Worm (Caenorhabditis elegans) whole organism, L3 larva: ENCODE results near the gene pwp-1.

Experiments used
- ZK546.5 ChIP-seq: sonication (generic microtip); optimal IDR thresholded peaks from 2 replicates; lab custom pipeline; 2017; ENCODE audit warnings: missing biosample characterization, missing genetic modification characterization
- ama-1 ChIP-seq: fragments of 150-350 bp; optimal IDR thresholded peaks from 2 replicates; lab custom pipeline; 2018
- ceh-16 ChIP-seq: sonication (generic microtip); optimal IDR thresholded peaks from 2 replicates; lab custom pipeline; 2017; ENCODE audit warnings: missing biosample characterization, missing genetic modification characterization
- daf-12 ChIP-seq: fragments of 150-350 bp; optimal IDR thresholded peaks from 2 replicates; lab custom pipeline; 2014; ENCODE audit warnings: missing biosample characterization, missing genetic modification reagents, missing genetic modification characterization
- egl-5 ChIP-seq: fragments of 150-350 bp; optimal IDR thresholded peaks from 2 replicates; lab custom pipeline; 2017; ENCODE audit warnings: missing biosample characterization, missing genetic modification reagents, missing genetic modification characterization, inconsistent platforms
- elt-1 ChIP-seq: fragments of 150-350 bp; optimal IDR thresholded peaks from 2 replicates; lab custom pipeline; 2014; ENCODE audit warnings: missing biosample characterization, missing genetic modification characterization
- elt-3 ChIP-seq, 3 experiments: fragments of 150-350 bp in 1 of 3; sonication (generic microtip) in 2 of 3; optimal IDR thresholded peaks; 2 replicates in 2 of 3; 4 replicates in 1 of 3; lab custom pipeline; 2014 to 2017; ENCODE audit warnings: missing biosample characterization in 3 of 3, missing genetic modification characterization in 3 of 3
- eor-1 ChIP-seq, 2 experiments: fragments of 150-350 bp; optimal IDR thresholded peaks; 2 replicates each; lab custom pipeline; 2014 to 2018; ENCODE audit warnings: missing biosample characterization in 2 of 2, missing genetic modification characterization in 2 of 2
- fkh-10 ChIP-seq: sonication (generic microtip); optimal IDR thresholded peaks from 2 replicates; lab custom pipeline; 2017; ENCODE audit warnings: missing biosample characterization, missing genetic modification reagents, missing genetic modification characterization
- fos-1 ChIP-seq: fragments of 150-350 bp; optimal IDR thresholded peaks from 2 replicates; lab custom pipeline; 2014; ENCODE audit warnings: missing biosample characterization, missing genetic modification characterization
- lin-39 ChIP-seq: fragments of 150-350 bp; optimal IDR thresholded peaks from 2 replicates; lab custom pipeline; 2018; ENCODE audit warnings: missing biosample characterization, missing genetic modification reagents, missing genetic modification characterization
- mdl-1 ChIP-seq: fragments of 150-350 bp; optimal IDR thresholded peaks from 2 replicates; lab custom pipeline; 2014; ENCODE audit warnings: missing biosample characterization, missing genetic modification characterization
- nfya-1 ChIP-seq: sonication (generic microtip); optimal IDR thresholded peaks from 2 replicates; lab custom pipeline; 2017; ENCODE audit warnings: missing genetic modification characterization, mild to moderate bottlenecking, missing compliant biosample characterization, antibody characterized with exemption, moderate library complexity; ENCODE audit not compliant: insufficient read depth
- nhr-12 ChIP-seq: fragments of 150-350 bp; optimal IDR thresholded peaks from 2 replicates; lab custom pipeline; 2014; ENCODE audit warnings: missing biosample characterization, missing genetic modification characterization
- nhr-28 ChIP-seq: fragments of 150-350 bp; optimal IDR thresholded peaks from 2 replicates; lab custom pipeline; 2014; ENCODE audit warnings: missing biosample characterization, missing genetic modification characterization
- pqm-1 ChIP-seq: fragments of 150-350 bp; optimal IDR thresholded peaks from 2 replicates; lab custom pipeline; 2017; ENCODE audit warnings: missing biosample characterization, missing genetic modification characterization, inconsistent platforms
- skn-1 ChIP-seq: fragments of 150-350 bp; optimal IDR thresholded peaks from 2 replicates; lab custom pipeline; 2014; ENCODE audit warnings: missing biosample characterization, missing genetic modification characterization
- unc-39 ChIP-seq: sonication (generic microtip); optimal IDR thresholded peaks from 4 replicates; lab custom pipeline; 2017; ENCODE audit warnings: missing biosample characterization, missing genetic modification characterization
- unc-62 ChIP-seq: fragments of 150-350 bp; sonication (generic microtip); optimal IDR thresholded peaks from 4 replicates; lab custom pipeline; 2014; ENCODE audit warnings: missing biosample characterization, missing genetic modification reagents, missing genetic modification characterization

pwp-1 gene

DNA sequence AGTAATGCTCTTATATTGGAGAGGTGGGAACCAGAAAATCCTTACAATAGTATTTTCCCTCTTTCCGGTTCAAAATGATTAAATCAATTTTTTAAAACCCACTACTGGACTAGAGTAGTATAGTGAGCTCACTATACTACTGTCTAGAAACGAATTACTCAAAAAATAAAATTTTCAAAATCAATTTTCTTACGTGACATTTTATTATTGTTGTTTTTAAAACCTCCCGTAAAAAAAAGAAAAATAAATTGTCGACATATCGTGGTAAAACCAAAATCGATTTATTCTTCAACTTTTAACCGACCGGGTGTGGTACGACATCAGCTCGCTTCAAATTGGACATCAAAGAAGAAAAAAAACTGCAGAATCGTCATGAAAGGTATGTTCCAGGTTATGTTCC, 46.9 kb downstream of the pwp-1 start, which contains the start of gene F58D2.2:
F58D2.2 (plus strand) TSS at position 301 of the 400 bp plus-strand sequence.
- TF ChIP-seq elt-3 (tag; optimal IDR thresholded peaks at IDR 0.05; lab: Kevin White, UChicago) (no peak), unc-62 (no peak), unc-39 (tag; lab: Kevin White, UChicago) (no peak), fkh-10 (GFP tag; lab: Kevin White, UChicago) (no peak), skn-1 (tag; lab: Kevin White, UChicago) (no peak), eor-1 (tag; optimal IDR thresholded peaks at IDR 0.05; lab: Kevin White, UChicago) (no peak)

DNA sequence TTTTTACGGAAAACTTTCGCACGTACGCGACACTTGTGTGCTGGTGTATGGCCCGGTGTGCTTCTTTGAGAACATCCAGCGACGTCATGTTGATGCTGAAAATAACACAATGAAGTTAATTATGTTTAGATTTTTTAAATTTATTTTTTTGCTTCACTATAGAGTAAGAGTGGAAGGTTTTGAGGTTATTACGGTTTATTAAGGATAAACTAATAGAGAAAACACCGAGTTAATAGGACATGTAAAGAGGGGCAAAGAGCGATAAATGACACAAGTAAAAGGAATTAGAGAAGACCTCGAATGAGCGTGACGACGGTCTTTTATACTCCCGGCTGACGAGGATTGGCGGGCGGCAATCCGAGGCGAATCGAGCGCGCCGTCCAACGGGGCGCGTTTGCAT, 47.4 kb downstream of the pwp-1 start, which contains the start of gene F58D2.4:
F58D2.4 (minus strand) TSS at position 101 of the 400 bp plus-strand sequence.
- no peak for TF ChIP-seq pqm-1 (tag; lab: Kevin White, UChicago)
- TF ChIP-seq lin-39 (tag; lab: Kevin White, UChicago) = no peak
- no peak for TF ChIP-seq ceh-16
- TF ChIP-seq nhr-28 (tag; lab: Kevin White, UChicago) = no peak
- no peak for TF ChIP-seq unc-62
- TF ChIP-seq fos-1 (tag; lab: Kevin White, UChicago) = no peak
- TF ChIP-seq elt-1 (tag; lab: Kevin White, UChicago) = no peak
- TF ChIP-seq egl-5 (tag; lab: Kevin White, UChicago) = no peak
- TF ChIP-seq ama-1 (lab: Kevin White, UChicago) = no peak
- TF ChIP-seq mdl-1 (tag; lab: Kevin White, UChicago) = no peak
- TF ChIP-seq nfya-1 = no peak
- TF ChIP-seq daf-12 (tag; lab: Kevin White, UChicago) = no peak
- TF ChIP-seq skn-1 (tag; lab: Kevin White, UChicago) = no peak
- TF ChIP-seq eor-1 (tag; optimal IDR thresholded peaks at IDR 0.05; lab: Kevin White, UChicago) = no peak
- no peak for TF ChIP-seq ZK546.5 (tag; lab: Kevin White, UChicago)
- TF ChIP-seq nhr-12 = no peak
